Fruit fly (Drosophila melanogaster) whole organism, embryonic: Measurements from ENCODE around the gene Hs6st.

Source experiments
- Abd-B ChIP-seq: fragments of 200-800 bp; sonication (Bioruptor generic); optimal IDR thresholded peaks from 2 replicates; lab custom pipeline; 2018; ENCODE audit warnings: missing biosample characterization, mild to moderate bottlenecking, missing genetic modification characterization, moderate library complexity
- Aef1 ChIP-seq: fragments of 200-800 bp; sonication (Bioruptor generic); IDR thresholded peaks from 3 replicates; pipeline ENCODE4 v1.3.6; 2022; ENCODE audit warnings: missing biosample characterization, missing genetic modification characterization
- Antp ChIP-seq: fragments of 200-800 bp; sonication (Bioruptor generic); optimal IDR thresholded peaks from 3 replicates; lab custom pipeline; 2016; ENCODE audit warnings: missing biosample characterization, missing genetic modification characterization
- Atf3 ChIP-seq: fragments of 200-800 bp; sonication (Bioruptor generic); optimal IDR thresholded peaks from 3 replicates; lab custom pipeline; 2016; ENCODE audit warnings: missing biosample characterization, missing genetic modification characterization
- C15 ChIP-seq: fragments of 200-800 bp; sonication (Bioruptor generic); IDR thresholded peaks from 3 replicates; pipeline ENCODE4 v1.3.6; 2022; ENCODE audit warnings: missing biosample characterization, missing genetic modification characterization
- CG11696 ChIP-seq: fragments of 200-800 bp; sonication (Bioruptor generic); IDR thresholded peaks from 2 replicates; pipeline ENCODE4 v1.3.6; 2022; ENCODE audit warnings: missing biosample characterization, missing genetic modification characterization
- CG12155 ChIP-seq: fragments of 200-800 bp; sonication (Bioruptor generic); optimal IDR thresholded peaks from 3 replicates; lab custom pipeline; 2016; ENCODE audit warnings: missing biosample characterization, missing genetic modification characterization
- CG15696 ChIP-seq: fragments of 200-800 bp; sonication (Bioruptor generic); optimal IDR thresholded peaks from 2 replicates; lab custom pipeline; 2019; ENCODE audit warnings: missing biosample characterization, mild to moderate bottlenecking, missing genetic modification characterization, moderate library complexity
- CG2129 ChIP-seq: fragments of 200-800 bp; sonication (Bioruptor generic); IDR thresholded peaks from 2 replicates; pipeline ENCODE4 v1.3.6; 2022; ENCODE audit warnings: missing biosample characterization, missing genetic modification characterization; ENCODE audit not compliant: partially characterized antibody
- CG30431 ChIP-seq: fragments of 200-800 bp; sonication (Bioruptor generic); optimal IDR thresholded peaks from 2 replicates; lab custom pipeline; 2017; ENCODE audit warnings: missing biosample characterization, missing genetic modification characterization
- CG31224 ChIP-seq: fragments of 200-800 bp; sonication (Bioruptor generic); IDR thresholded peaks from 2 replicates; pipeline ENCODE4 v1.3.6; 2022; ENCODE audit warnings: missing biosample characterization, missing genetic modification characterization
- CG42726 ChIP-seq: fragments of 200-800 bp; sonication (Bioruptor generic); IDR thresholded peaks from 2 replicates; pipeline ENCODE4 v1.3.6; 2022; ENCODE audit warnings: missing biosample characterization, missing genetic modification characterization; ENCODE audit not compliant: partially characterized antibody
- CG4328 ChIP-seq: fragments of 200-800 bp; sonication (Bioruptor generic); optimal IDR thresholded peaks from 3 replicates; lab custom pipeline; 2017; ENCODE audit warnings: missing biosample characterization, missing genetic modification reagents, missing genetic modification characterization
- CG4424 ChIP-seq: fragments of 200-800 bp; sonication (Bioruptor generic); optimal IDR thresholded peaks from 3 replicates; lab custom pipeline; 2016; ENCODE audit warnings: missing biosample characterization, missing genetic modification characterization
- CG8944 ChIP-seq: fragments of 200-800 bp; sonication (Bioruptor generic); optimal IDR thresholded peaks from 3 replicates; lab custom pipeline; 2016; ENCODE audit warnings: missing biosample characterization, missing genetic modification characterization
- CG9437 ChIP-seq: fragments of 200-800 bp; sonication (Bioruptor generic); optimal IDR thresholded peaks from 2 replicates; lab custom pipeline; 2018; ENCODE audit warnings: missing biosample characterization, mild to moderate bottlenecking, missing genetic modification characterization
- CG9876 ChIP-seq: fragments of 200-800 bp; sonication (Bioruptor generic); optimal IDR thresholded peaks from 2 replicates; lab custom pipeline; 2016; ENCODE audit warnings: missing biosample characterization, missing genetic modification characterization
- Deaf1 ChIP-seq: fragments of 200-800 bp; optimal IDR thresholded peaks from 3 replicates; lab custom pipeline; 2019; ENCODE audit warnings: missing biosample characterization, mild to moderate bottlenecking, missing genetic modification characterization, moderate library complexity
- Dll ChIP-seq: fragments of 200-800 bp; sonication (Bioruptor generic); IDR thresholded peaks from 4 replicates; pipeline ENCODE4 v1.3.6; 2022; ENCODE audit warnings: missing biosample characterization, missing genetic modification characterization; ENCODE audit not compliant: partially characterized antibody
- Doc3 ChIP-seq: fragments of 200-800 bp; sonication (Bioruptor generic); IDR thresholded peaks from 3 replicates; pipeline ENCODE4 v1.3.6; 2022; ENCODE audit warnings: missing biosample characterization, missing genetic modification characterization; ENCODE audit not compliant: partially characterized antibody
- Dref ChIP-seq: fragments of 200-800 bp; sonication (Bioruptor generic); IDR thresholded peaks from 2 replicates; pipeline ENCODE4 v1.3.6; 2022; ENCODE audit warnings: missing biosample characterization, missing genetic modification characterization
- Drgx ChIP-seq: fragments of 200-800 bp; sonication (Bioruptor generic); IDR thresholded peaks from 2 replicates; pipeline ENCODE4 v1.3.6; 2022; ENCODE audit warnings: missing biosample characterization, missing genetic modification characterization
- Elba2 ChIP-seq: fragments of 200-800 bp; sonication (Bioruptor generic); optimal IDR thresholded peaks from 3 replicates; lab custom pipeline; 2016; ENCODE audit warnings: missing biosample characterization, missing genetic modification characterization
- Ets65A ChIP-seq: fragments of 200-800 bp; sonication (Bioruptor generic); peaks from one replicate; lab custom pipeline; 2016; ENCODE audit warnings: missing biosample characterization, missing genetic modification characterization
- HLH54F ChIP-seq: fragments of 200-800 bp; sonication (Bioruptor generic); optimal IDR thresholded peaks from 3 replicates; lab custom pipeline; 2016; ENCODE audit warnings: missing biosample characterization, missing genetic modification characterization
- HmgD ChIP-seq: fragments of 200-800 bp; sonication (Bioruptor generic); optimal IDR thresholded peaks from 3 replicates; lab custom pipeline; 2016; ENCODE audit warnings: missing biosample characterization, missing genetic modification characterization
- HmgZ ChIP-seq: fragments of 200-800 bp; sonication (Bioruptor generic); optimal IDR thresholded peaks from 2 replicates; lab custom pipeline; 2018; ENCODE audit warnings: missing biosample characterization, mild to moderate bottlenecking, missing genetic modification characterization
- Hmr ChIP-seq: fragments of 200-800 bp; sonication (Bioruptor generic); optimal IDR thresholded peaks from 3 replicates; lab custom pipeline; 2017; ENCODE audit warnings: mild to moderate bottlenecking, missing biosample characterization, missing genetic modification reagents, missing genetic modification characterization
- Lhr ChIP-seq: fragments of 200-800 bp; sonication (Bioruptor generic); optimal IDR thresholded peaks from 3 replicates; lab custom pipeline; 2017; ENCODE audit warnings: mild to moderate bottlenecking, missing biosample characterization, missing genetic modification reagents, missing genetic modification characterization
- Nf-YA ChIP-seq: fragments of 200-800 bp; sonication (Bioruptor generic); IDR thresholded peaks from 2 replicates; pipeline ENCODE4 v1.3.6; 2022; ENCODE audit warnings: missing biosample characterization, missing genetic modification characterization
- Oaz ChIP-seq: fragments of 200-800 bp; sonication (Bioruptor generic); IDR thresholded peaks from 2 replicates; pipeline ENCODE4 v1.3.6; 2022; ENCODE audit warnings: missing biosample characterization, missing genetic modification characterization
- Opbp ChIP-seq: fragments of 200-800 bp; sonication (Bioruptor generic); IDR thresholded peaks from 3 replicates; pipeline ENCODE4 v1.3.6; 2022; ENCODE audit warnings: missing biosample characterization, missing genetic modification characterization; ENCODE audit not compliant: partially characterized antibody
- Scr ChIP-seq: fragments of 200-800 bp; sonication (Bioruptor generic); IDR thresholded peaks from 2 replicates; pipeline ENCODE4 v1.3.6; 2022; ENCODE audit warnings: missing biosample characterization, missing genetic modification characterization; ENCODE audit not compliant: partially characterized antibody
- Six4 ChIP-seq: fragments of 200-800 bp; sonication (Bioruptor generic); optimal IDR thresholded peaks from 2 replicates; lab custom pipeline; 2016; ENCODE audit warnings: missing biosample characterization, missing genetic modification characterization
- Sox100B ChIP-seq: fragments of 200-800 bp; sonication (Bioruptor generic); optimal IDR thresholded peaks from 3 replicates; lab custom pipeline; 2018; ENCODE audit warnings: missing biosample characterization, mild to moderate bottlenecking, missing genetic modification characterization
- Sox102F ChIP-seq: fragments of 200-800 bp; sonication (Bioruptor generic); optimal IDR thresholded peaks from 2 replicates; lab custom pipeline; 2018; ENCODE audit warnings: missing biosample characterization, mild to moderate bottlenecking, missing genetic modification characterization, moderate library complexity
- ap ChIP-seq: fragments of 200-800 bp; sonication (Bioruptor generic); IDR thresholded peaks from 2 replicates; pipeline ENCODE4 v1.3.6; 2022; ENCODE audit warnings: missing biosample characterization, missing genetic modification characterization
- ase ChIP-seq: fragments of 200-800 bp; sonication (Bioruptor generic); IDR thresholded peaks from 3 replicates; pipeline ENCODE4 v1.3.6; 2022; ENCODE audit warnings: missing biosample characterization, missing genetic modification characterization
- bsh ChIP-seq, 2 experiments: fragments of 200-800 bp; sonication (Bioruptor generic); optimal IDR thresholded peaks; 2 replicates each; lab custom pipeline; 2017 to 2018; ENCODE audit warnings: mild to moderate bottlenecking in 2 of 2, missing biosample characterization in 2 of 2, missing genetic modification characterization in 2 of 2, moderate library complexity in 1 of 2
- caup ChIP-seq: fragments of 200-800 bp; sonication (Bioruptor generic); optimal IDR thresholded peaks from 3 replicates; lab custom pipeline; 2017; ENCODE audit warnings: missing biosample characterization, mild to moderate bottlenecking, missing genetic modification characterization, moderate library complexity; ENCODE audit not compliant: severe bottlenecking
- exex ChIP-seq: fragments of 200-800 bp; sonication (Bioruptor generic); optimal IDR thresholded peaks from 4 replicates; lab custom pipeline; 2018; ENCODE audit warnings: missing biosample characterization, mild to moderate bottlenecking, missing genetic modification characterization, moderate library complexity
- ftz-f1 ChIP-seq: fragments of 200-800 bp; sonication (Bioruptor generic); optimal IDR thresholded peaks from 2 replicates; lab custom pipeline; 2016; ENCODE audit warnings: missing biosample characterization, missing genetic modification characterization
- grau ChIP-seq: fragments of 200-800 bp; optimal IDR thresholded peaks from 3 replicates; lab custom pipeline; 2019; ENCODE audit warnings: missing biosample characterization, mild to moderate bottlenecking, missing genetic modification characterization, moderate library complexity
- nerfin-1 ChIP-seq: fragments of 200-800 bp; sonication (Bioruptor generic); optimal IDR thresholded peaks from 3 replicates; lab custom pipeline; 2019; ENCODE audit warnings: missing biosample characterization, mild to moderate bottlenecking, missing genetic modification characterization, moderate library complexity
- salm ChIP-seq: fragments of 200-800 bp; sonication (Bioruptor generic); optimal IDR thresholded peaks from 2 replicates; lab custom pipeline; 2018; ENCODE audit warnings: missing biosample characterization, mild to moderate bottlenecking, missing genetic modification characterization
- tna ChIP-seq: fragments of 200-800 bp; sonication (Bioruptor generic); IDR thresholded peaks from 2 replicates; pipeline ENCODE4 v1.3.6; 2022; ENCODE audit warnings: missing biosample characterization, missing genetic modification characterization; ENCODE audit not compliant: partially characterized antibody
- trem ChIP-seq: fragments of 200-800 bp; optimal IDR thresholded peaks from 3 replicates; lab custom pipeline; 2019; ENCODE audit warnings: missing biosample characterization, mild to moderate bottlenecking, missing genetic modification characterization, moderate library complexity
- unpg ChIP-seq: fragments of 200-800 bp; sonication (Bioruptor generic); optimal IDR thresholded peaks from 3 replicates; lab custom pipeline; 2018; ENCODE audit warnings: missing biosample characterization, mild to moderate bottlenecking, missing genetic modification characterization, moderate library complexity
- zfh1 ChIP-seq: fragments of 200-800 bp; sonication (Bioruptor generic); IDR thresholded peaks from 3 replicates; pipeline ENCODE4 v1.3.6; 2022; ENCODE audit warnings: missing biosample characterization, missing genetic modification characterization

Hs6st gene

dm6 chr3R:20008372-20009051 is at the start of gene Hs6st, which contains the start of gene MED25 (continued):
- TF ChIP-seq bsh (GFP tag; optimal IDR thresholded peaks at IDR 0.05; lab: Kevin White, UChicago), result no peak
- TF ChIP-seq Abd-B (GFP tag; lab: Kevin White, UChicago), result peak; percentile 41
- no peak for TF ChIP-seq Deaf1 (tag; lab: Kevin White, UChicago)
- TF ChIP-seq Atf3 (GFP tag; lab: Kevin White, UChicago), result no peak
- peak; percentile 11 for TF ChIP-seq Sox102F
- TF ChIP-seq nerfin-1, result peak; percentile 10
- TF ChIP-seq Oaz (GFP tag; lab: Robert Waterston, UW), result no peak
- TF ChIP-seq Doc3 (GFP tag; lab: Robert Waterston, UW), result peak; percentile 82
- no peak for TF ChIP-seq HmgZ (tag; lab: Kevin White, UChicago)
- peak; percentile 98 for TF ChIP-seq Elba2 (GFP tag; lab: Kevin White, UChicago)
- TF ChIP-seq exex, result peak; percentile 38
- TF ChIP-seq HmgD, result no peak
- peak; percentile 91 for TF ChIP-seq Ets65A (GFP tag; lab: Kevin White, UChicago)
- TF ChIP-seq CG9876 (GFP tag; lab: Kevin White, UChicago), result no peak
- TF ChIP-seq CG31224 (GFP tag; lab: Robert Waterston, UW), result no peak
- peak; percentile 16 for TF ChIP-seq CG8944 (GFP tag; lab: Kevin White, UChicago)
- TF ChIP-seq salm (tag; lab: Kevin White, UChicago), result no peak
- peak; percentile 31 for TF ChIP-seq HLH54F
- no peak for TF ChIP-seq CG30431 (GFP tag; lab: Kevin White, UChicago)
- TF ChIP-seq Drgx (GFP tag; lab: Robert Waterston, UW), result no peak
- TF ChIP-seq Aef1 (GFP tag; lab: Robert Waterston, UW), result no peak
- peak; percentile 68 for TF ChIP-seq Opbp (GFP tag; lab: Robert Waterston, UW)
- peak; percentile 38 for TF ChIP-seq grau (tag; lab: Kevin White, UChicago)
- TF ChIP-seq Scr (GFP tag; lab: Robert Waterston, UW), result peak; percentile 82
- peak; percentile 87; the same call in 2 of the 4 replicates for TF ChIP-seq Dll
- peak; percentile 14 for TF ChIP-seq CG15696
- TF ChIP-seq CG12155, result peak; percentile 39
- peak; percentile 45 for TF ChIP-seq Lhr
- TF ChIP-seq CG11696, result no peak
- peak; percentile 24 for TF ChIP-seq trem (tag; lab: Kevin White, UChicago)
- peak; percentile 57 for TF ChIP-seq CG4424
- TF ChIP-seq ftz-f1 (GFP tag; lab: Kevin White, UChicago), result peak; percentile 13
- 0 out of 3 replicates have a peak, but pooled peaks have one; percentile 32 for TF ChIP-seq C15
- TF ChIP-seq caup, result peak; percentile 65
- no peak for TF ChIP-seq Antp
- peak; percentile 65 for TF ChIP-seq CG2129
- peak; percentile 29 for TF ChIP-seq Six4
- TF ChIP-seq ase (GFP tag; lab: Robert Waterston, UW), result no peak
- TF ChIP-seq Hmr, result peak; percentile 65
- TF ChIP-seq Dref (GFP tag; lab: Robert Waterston, UW), result peak; percentile 71
- TF ChIP-seq Nf-YA, result 0 out of 2 replicates have a peak, but pooled peaks have one; percentile 9
- TF ChIP-seq CG9437 (GFP tag; lab: Kevin White, UChicago), result peak; percentile 20
- peak; percentile 48 for TF ChIP-seq CG4328 (GFP tag; lab: Kevin White, UChicago)
- peak; percentile 34 for TF ChIP-seq tna
- peak; percentile 83 for TF ChIP-seq CG42726 (GFP tag; lab: Robert Waterston, UW)
- TF ChIP-seq zfh1 (GFP tag; lab: Robert Waterston, UW), result peak; percentile 13; the same call in 2 of the 3 replicates
- TF ChIP-seq unpg (GFP tag; lab: Kevin White, UChicago), result peak; percentile 4
- TF ChIP-seq ap (GFP tag; lab: Robert Waterston, UW), result no peak
- TF ChIP-seq Sox100B (GFP tag; lab: Kevin White, UChicago), result no peak
